Worm (Caenorhabditis elegans) whole organism, L3 larva: ENCODE results near the gene ndab-1.

ENCODE experiments used
- aly-2 ChIP-seq: fragments of 150-350 bp; optimal IDR thresholded peaks from 2 replicates; lab custom pipeline; 2014; ENCODE audit warnings: missing biosample characterization, missing genetic modification characterization
- elt-3 ChIP-seq, 3 experiments: fragments of 150-350 bp in 1 of 3; sonication (generic microtip) in 2 of 3; optimal IDR thresholded peaks; 2 replicates in 2 of 3; 4 replicates in 1 of 3; lab custom pipeline; 2014 to 2017; ENCODE audit warnings: missing biosample characterization in 3 of 3, missing genetic modification characterization in 3 of 3
- eor-1 ChIP-seq, 2 experiments: fragments of 150-350 bp; optimal IDR thresholded peaks; 2 replicates each; lab custom pipeline; 2014 to 2018; ENCODE audit warnings: missing biosample characterization in 2 of 2, missing genetic modification characterization in 2 of 2
- jun-1 ChIP-seq: fragments of 150-350 bp; optimal IDR thresholded peaks from 2 replicates; lab custom pipeline; 2014; ENCODE audit warnings: missing biosample characterization, missing genetic modification reagents, missing genetic modification characterization
- lin-15B ChIP-seq: fragments of 150-350 bp; optimal IDR thresholded peaks from 2 replicates; lab custom pipeline; 2014; ENCODE audit warnings: missing biosample characterization, missing genetic modification characterization
- mml-1 ChIP-seq: fragments of 150-350 bp; sonication (generic microtip); optimal IDR thresholded peaks from 3 replicates; lab custom pipeline; 2014; ENCODE audit warnings: missing biosample characterization, missing genetic modification characterization
- nhr-237 ChIP-seq: fragments of 150-350 bp; optimal IDR thresholded peaks from 2 replicates; lab custom pipeline; 2014; ENCODE audit warnings: missing biosample characterization, missing genetic modification characterization
- pqm-1 ChIP-seq: fragments of 150-350 bp; optimal IDR thresholded peaks from 2 replicates; lab custom pipeline; 2017; ENCODE audit warnings: missing biosample characterization, missing genetic modification characterization, inconsistent platforms
- tbx-2 ChIP-seq: sonication (generic microtip); optimal IDR thresholded peaks from 2 replicates; lab custom pipeline; 2016; ENCODE audit warnings: mild to moderate bottlenecking, missing genetic modification characterization, missing compliant biosample characterization
- ztf-11 ChIP-seq: fragments of 150-350 bp; optimal IDR thresholded peaks from 2 replicates; lab custom pipeline; 2014; ENCODE audit warnings: missing biosample characterization, missing genetic modification characterization

- TF ChIP-seq jun-1 (tag; lab: Kevin White, UChicago) (no peak), eor-1 (tag; optimal IDR thresholded peaks at IDR 0.05; lab: Kevin White, UChicago) (no peak), nhr-237 (tag; lab: Kevin White, UChicago) (no peak), pqm-1 (no peak), mml-1 (tag; lab: Kevin White, UChicago) (no peak), aly-2 (tag; lab: Kevin White, UChicago) (no peak), tbx-2 (no peak), elt-3 (tag; optimal IDR thresholded peaks at IDR 0.05; lab: Kevin White, UChicago) (no peak), lin-15B (no peak), ztf-11 (tag; lab: Kevin White, UChicago) (no peak)
These were observed 35.6 kb upstream of the ndab-1 start for ce11 chrIII:11951111-11951510.
